Worm (Caenorhabditis elegans) whole organism, young adult: ENCODE results near the gene K06H7.8.
A peak's percentile ranks its signal among the peaks of the same experiment; 100 is the strongest.

ENCODE experiments used
- B0019.2 ChIP-seq: fragments of 200-800 bp; sonication (Bioruptor generic); conservative IDR thresholded peaks from 2 replicates; pipeline ENCODE4 v1.3.6; 2022; ENCODE audit warnings: missing genetic modification reagents, missing genetic modification characterization, missing compliant biosample characterization
- C17E4.6 ChIP-seq: fragments of 200-800 bp; sonication (Bioruptor generic); IDR thresholded peaks from 2 replicates; pipeline ENCODE4 v1.3.6; 2022; ENCODE audit warnings: missing genetic modification reagents, missing genetic modification characterization, missing compliant biosample characterization
- F23B12.7 ChIP-seq: sonication (generic microtip); optimal IDR thresholded peaks from 2 replicates; lab custom pipeline; 2017; ENCODE audit warnings: missing genetic modification characterization, mild to moderate bottlenecking, missing compliant biosample characterization, antibody characterized with exemption, moderate library complexity; ENCODE audit not compliant: insufficient read depth
- F52B5.7 ChIP-seq: sonication (generic microtip); optimal IDR thresholded peaks from 2 replicates; lab custom pipeline; 2016; ENCODE audit warnings: mild to moderate bottlenecking, missing genetic modification characterization, missing compliant biosample characterization
- F55B11.4 ChIP-seq: sonication (generic microtip); optimal IDR thresholded peaks from 2 replicates; lab custom pipeline; 2016; ENCODE audit warnings: missing compliant biosample characterization, missing genetic modification characterization, borderline replicate concordance; ENCODE audit not compliant: insufficient read depth
- K12H6.12 ChIP-seq: fragments of 200-800 bp; sonication (Bioruptor generic); optimal IDR thresholded peaks from 2 replicates; lab custom pipeline; 2018; ENCODE audit warnings: mild to moderate bottlenecking, missing genetic modification characterization, missing compliant biosample characterization
- Y53G8AR.9 ChIP-seq: fragments of 200-800 bp; sonication (Bioruptor generic); conservative IDR thresholded peaks from 2 replicates; pipeline ENCODE4 v1.3.6; 2022; ENCODE audit warnings: missing genetic modification reagents, missing genetic modification characterization, missing compliant biosample characterization
- aptf-3 ChIP-seq: fragments of 200-800 bp; sonication (Bioruptor generic); IDR thresholded peaks from 2 replicates; pipeline ENCODE4 v1.3.6; 2022; ENCODE audit warnings: missing genetic modification characterization, missing compliant biosample characterization
- attf-3 ChIP-seq: fragments of 200-800 bp; sonication (Bioruptor generic); conservative IDR thresholded peaks from 2 replicates; pipeline ENCODE4 v1.3.6; 2022; ENCODE audit warnings: missing genetic modification reagents, missing genetic modification characterization, missing compliant biosample characterization
- attf-5 ChIP-seq: fragments of 200-800 bp; sonication (Bioruptor generic); optimal IDR thresholded peaks from 2 replicates; lab custom pipeline; 2018; ENCODE audit warnings: mild to moderate bottlenecking, missing genetic modification characterization, missing compliant biosample characterization
- cebp-1 ChIP-seq, 2 experiments: fragments of 200-800 bp in 1 of 2; sonication (Bioruptor generic) in 1 of 2; sonication (generic microtip) in 1 of 2; IDR thresholded peaks in 1 of 2; optimal IDR thresholded peaks in 1 of 2; 2 replicates each; pipeline versions ENCODE4 v1.3.6 to Lab custom; 2017 to 2022; ENCODE audit warnings: missing compliant biosample characterization in 2 of 2, missing genetic modification characterization in 2 of 2, mild to moderate bottlenecking in 1 of 2, missing genetic modification reagents in 1 of 2, moderate library complexity in 1 of 2
- ceh-27 ChIP-seq: fragments of 200-800 bp; sonication (Bioruptor generic); optimal IDR thresholded peaks from 2 replicates; lab custom pipeline; 2018; ENCODE audit warnings: mild to moderate bottlenecking, missing genetic modification characterization, moderate library complexity, missing compliant biosample characterization
- ceh-40 ChIP-seq: fragments of 200-800 bp; sonication (Bioruptor generic); IDR thresholded peaks from 2 replicates; pipeline ENCODE4 v1.3.6; 2022; ENCODE audit warnings: missing genetic modification characterization, missing compliant biosample characterization
- ceh-79 ChIP-seq: sonication (generic microtip); optimal IDR thresholded peaks from 2 replicates; lab custom pipeline; 2017; ENCODE audit warnings: mild to moderate bottlenecking, missing genetic modification characterization, missing compliant biosample characterization
- die-1 ChIP-seq: sonication (generic microtip); optimal IDR thresholded peaks from 2 replicates; lab custom pipeline; 2016; ENCODE audit warnings: missing genotype, mild to moderate bottlenecking, missing genetic modification characterization, missing compliant biosample characterization
- ekl-4 ChIP-seq: fragments of 200-800 bp; sonication (Bioruptor generic); IDR thresholded peaks from 2 replicates; pipeline ENCODE4 v1.3.6; 2022; ENCODE audit warnings: missing genetic modification reagents, missing genetic modification characterization, missing compliant biosample characterization
- hlh-12 ChIP-seq: sonication (generic microtip); optimal IDR thresholded peaks from 2 replicates; lab custom pipeline; 2016; ENCODE audit warnings: missing genetic modification characterization, missing compliant biosample characterization
- hmg-1.2 ChIP-seq: fragments of 200-800 bp; sonication (Bioruptor generic); IDR thresholded peaks from 2 replicates; pipeline ENCODE4 v1.3.6; 2022; ENCODE audit warnings: missing genetic modification reagents, missing genetic modification characterization, missing compliant biosample characterization
- lag-1 ChIP-seq: fragments of 200-800 bp; sonication (Bioruptor generic); IDR thresholded peaks from 2 replicates; pipeline ENCODE4 v1.3.6; 2022; ENCODE audit warnings: missing genetic modification reagents, missing genetic modification characterization, missing compliant biosample characterization
- let-526 ChIP-seq: fragments of 200-800 bp; sonication (Bioruptor generic); IDR thresholded peaks from 2 replicates; pipeline ENCODE4 v1.3.6; 2022; ENCODE audit warnings: missing genetic modification reagents, missing genetic modification characterization, missing compliant biosample characterization
- lin-35 ChIP-seq, 3 experiments: fragments of 150-350 bp in 2 of 3; sonication (generic microtip) in 1 of 3; optimal IDR thresholded peaks; 2 replicates each; lab custom pipeline; 2014 to 2018; ENCODE audit warnings: missing biosample characterization in 3 of 3, missing genetic modification characterization in 3 of 3, missing genetic modification reagents in 3 of 3
- lin-40 ChIP-seq: sonication (generic microtip); optimal IDR thresholded peaks from 2 replicates; lab custom pipeline; 2016; ENCODE audit warnings: missing genetic modification characterization, mild to moderate bottlenecking, missing compliant biosample characterization, missing genotype, missing genetic modification reagents
- mel-28 ChIP-seq: sonication (generic microtip); optimal IDR thresholded peaks from 2 replicates; lab custom pipeline; 2016; ENCODE audit warnings: borderline replicate concordance, mild to moderate bottlenecking, missing genetic modification characterization, missing compliant biosample characterization
- nfyb-1 ChIP-seq: fragments of 200-800 bp; sonication (Bioruptor generic); IDR thresholded peaks from 2 replicates; pipeline ENCODE4 v1.3.6; 2022; ENCODE audit warnings: missing genetic modification reagents, missing genetic modification characterization, missing compliant biosample characterization
- nhr-80 ChIP-seq: sonication (generic microtip); optimal IDR thresholded peaks from 2 replicates; lab custom pipeline; 2016; ENCODE audit warnings: missing genetic modification characterization, missing compliant biosample characterization
- nhr-90 ChIP-seq: sonication (generic microtip); optimal IDR thresholded peaks from 2 replicates; lab custom pipeline; 2016; ENCODE audit warnings: missing genotype, mild to moderate bottlenecking, missing genetic modification characterization, missing compliant biosample characterization
- pbrm-1 ChIP-seq: fragments of 200-800 bp; sonication (Bioruptor generic); IDR thresholded peaks from 2 replicates; pipeline ENCODE4 v1.3.6; 2022; ENCODE audit warnings: missing genetic modification reagents, missing genetic modification characterization, missing compliant biosample characterization
- rpc-1 ChIP-seq, 2 experiments: fragments of 150-350 bp in 1 of 2; sonication (generic microtip) in 1 of 2; optimal IDR thresholded peaks; 2 replicates each; lab custom pipeline; 2014 to 2018; ENCODE audit warnings: missing biosample characterization in 1 of 2, missing genetic modification characterization in 1 of 2, missing genetic modification reagents in 1 of 2, missing genotype in 1 of 2
- snpc-4 ChIP-seq, 5 experiments: fragments of 150-350 bp in 1 of 5; sonication (generic microtip) in 4 of 5; optimal IDR thresholded peaks; 2 replicates each; lab custom pipeline; 2014 to 2018; ENCODE audit warnings: missing genetic modification characterization in 5 of 5, missing biosample characterization in 3 of 5, antibody characterized with exemption in 2 of 5, mild to moderate bottlenecking in 2 of 5, missing compliant biosample characterization in 2 of 5, missing genotype in 2 of 5, moderate library complexity in 2 of 5, missing genetic modification reagents in 1 of 5
- somi-1 ChIP-seq: fragments of 200-800 bp; sonication (Bioruptor generic); optimal IDR thresholded peaks from 2 replicates; lab custom pipeline; 2018; ENCODE audit warnings: mild to moderate bottlenecking, missing genetic modification characterization, missing compliant biosample characterization
- tbp1 ChIP-seq: fragments of 200-800 bp; sonication (Bioruptor generic); optimal IDR thresholded peaks from 2 replicates; lab custom pipeline; 2018; ENCODE audit warnings: mild to moderate bottlenecking, missing genetic modification characterization, missing compliant biosample characterization

The K06H7.8 gene

ce11 chrIII:8125234-8125633, 27.2 kb upstream of the K06H7.8 start:
- TF ChIP-seq ceh-27 (GFP tag; lab: Kevin White, UChicago) = peak; percentile 15
- peak; percentile 91 for TF ChIP-seq hmg-1.2 (GFP tag; lab: Robert Waterston, UW)
- TF ChIP-seq snpc-4 (GFP tag; optimal IDR thresholded peaks at IDR 0.05; lab: Kevin White, UChicago) = no peak
- TF ChIP-seq snpc-4 (tag; optimal IDR thresholded peaks at IDR 0.05; lab: Kevin White, UChicago) = peak in 1 of 4 experiments; percentile 5
- TF ChIP-seq mel-28 (tag; lab: Kevin White, UChicago) = no peak
- TF ChIP-seq K12H6.12 (tag; lab: Kevin White, UChicago) = peak; percentile 24
- peak; percentile 40 for TF ChIP-seq nhr-80
- peak in 1 of 3 experiments; percentile 20 for TF ChIP-seq lin-35 (GFP tag; optimal IDR thresholded peaks at IDR 0.05; lab: Kevin White, UChicago)
- TF ChIP-seq F55B11.4 (tag; lab: Kevin White, UChicago) = no peak
- no peak for TF ChIP-seq cebp-1 (GFP tag; IDR thresholded peaks at IDR 0.05; lab: Robert Waterston, UW)
- TF ChIP-seq cebp-1 (tag; optimal IDR thresholded peaks at IDR 0.05; lab: Kevin White, UChicago) = peak; percentile 45
- peak; percentile 58 for TF ChIP-seq lin-40 (tag; lab: Kevin White, UChicago)
- no peak for TF ChIP-seq Y53G8AR.9 (GFP tag; lab: Robert Waterston, UW)
- TF ChIP-seq attf-5 (GFP tag; lab: Kevin White, UChicago) = peak; percentile 30

- no peak for TF ChIP-seq lag-1 (GFP tag; lab: Robert Waterston, UW)
- no peak for TF ChIP-seq pbrm-1 (GFP tag; lab: Robert Waterston, UW)
- TF ChIP-seq die-1 (tag; lab: Kevin White, UChicago) = no peak
- TF ChIP-seq hmg-1.2 (GFP tag; lab: Robert Waterston, UW) = peak; percentile 63; the same call in 1 of the 2 replicates
- TF ChIP-seq rpc-1 (optimal IDR thresholded peaks at IDR 0.05; lab: Kevin White, UChicago) = no peak
- TF ChIP-seq rpc-1 (tag; optimal IDR thresholded peaks at IDR 0.05; lab: Kevin White, UChicago) = no peak
- TF ChIP-seq lin-35 (GFP tag; optimal IDR thresholded peaks at IDR 0.05; lab: Kevin White, UChicago) = peak in 1 of 3 experiments; percentile 49
- TF ChIP-seq ceh-27 (GFP tag; lab: Kevin White, UChicago) = no peak
- TF ChIP-seq nfyb-1 (GFP tag; lab: Robert Waterston, UW) = no peak
- TF ChIP-seq hlh-12 = no peak
- TF ChIP-seq nhr-90 = no peak
- TF ChIP-seq B0019.2 (GFP tag; lab: Robert Waterston, UW) = no peak
- peak; percentile 62 for TF ChIP-seq nhr-80
- peak; percentile 9 for TF ChIP-seq attf-5 (GFP tag; lab: Kevin White, UChicago)
- TF ChIP-seq ekl-4 (GFP tag; lab: Robert Waterston, UW) = no peak
- TF ChIP-seq F23B12.7 = peak; percentile 54
- TF ChIP-seq C17E4.6 = no peak
- no peak for TF ChIP-seq ceh-79 (tag; lab: Kevin White, UChicago)
- no peak for TF ChIP-seq aptf-3 (GFP tag; lab: Robert Waterston, UW)
- TF ChIP-seq tbp1 = peak; percentile 4
- TF ChIP-seq somi-1 (GFP tag; lab: Kevin White, UChicago) = peak; percentile 34
- peak; percentile 44 for TF ChIP-seq lin-40 (tag; lab: Kevin White, UChicago)
- TF ChIP-seq, all 124 proteins: peak for 8
These were observed 26.3 kb upstream of the K06H7.8 start for ce11 chrIII:8124323-8124722.

ce11 chrIII:8121923-8122322, 23.9 kb upstream of the K06H7.8 start:
- TF ChIP-seq somi-1 (GFP tag; lab: Kevin White, UChicago) (no peak), ceh-40 (GFP tag; lab: Robert Waterston, UW) (no peak), cebp-1 (GFP tag; IDR thresholded peaks at IDR 0.05; lab: Robert Waterston, UW) (no peak), cebp-1 (tag; optimal IDR thresholded peaks at IDR 0.05; lab: Kevin White, UChicago) (no peak), attf-3 (GFP tag; lab: Robert Waterston, UW) (no peak), let-526 (GFP tag; lab: Robert Waterston, UW) (no peak), ceh-79 (tag; lab: Kevin White, UChicago) (no peak), B0019.2 (GFP tag; lab: Robert Waterston, UW) (no peak), F52B5.7 (no peak)
